1 worm cellular context compared by ENCODE assay signal in the genomic region with DNA sequence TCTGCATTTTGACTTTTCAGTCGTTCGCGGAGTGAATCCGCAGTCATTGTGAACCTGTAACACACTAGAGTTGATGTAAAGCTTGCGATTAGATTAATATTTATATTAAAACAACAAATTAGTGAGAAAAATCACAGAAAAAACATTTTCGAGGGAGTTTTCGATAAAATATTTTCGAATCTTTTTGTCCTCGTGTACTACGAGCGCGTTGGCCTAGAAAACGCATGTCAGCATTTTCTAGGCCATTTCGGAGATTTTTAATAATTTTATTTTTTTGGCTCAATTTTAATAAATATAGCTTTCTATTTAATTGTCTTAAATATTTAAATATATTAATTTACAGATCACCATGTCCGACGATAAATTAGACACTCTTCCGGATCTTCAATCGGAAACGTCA.
TF ChIP-seq lines count a peak whose summit lies in the region.

A gene (plus strand): TSS at position 344 of the 400 bp plus-strand sequence.

TF ChIP-seq in whole organism, L1 larva, 84 proteins besides CTCF, POLR2A, EP300 and RAD21 (continued from another document):
- TF ChIP-seq unc-30 (tag; optimal IDR thresholded peaks at IDR 0.05; lab: Kevin White, UChicago) (no peak), aly-2 (tag; optimal IDR thresholded peaks at IDR 0.05; lab: Kevin White, UChicago) (no peak), alr-1 (tag; optimal IDR thresholded peaks at IDR 0.05; lab: Kevin White, UChicago; ENCODE audit: borderline replicate concordance) (no peak)
